Fruit fly (Drosophila melanogaster): ENCODE results near the gene CG43965.

CG43965 gene

dm6 chr3L:8683773-8684172 lies 41.8 kb downstream of the CG43965 start (continued):
- TF ChIP-seq CG10321 (GFP tag; IDR thresholded peaks at IDR 0.05), result 0 out of 2 replicates have a peak, but pooled peaks have one; percentile 26
- TF ChIP-seq lab (GFP tag; optimal IDR thresholded peaks at IDR 0.05), result peak; percentile 71
- TF ChIP-seq sim (GFP tag; IDR thresholded peaks at IDR 0.05), result 0 out of 2 replicates have a peak, but pooled peaks have one; percentile 19
- TF ChIP-seq Dbx (GFP tag; IDR thresholded peaks at IDR 0.05), result 0 out of 3 replicates have a peak, but pooled peaks have one; percentile 51
- 0 out of 2 replicates have a peak, but pooled peaks have one; percentile 27 for TF ChIP-seq toy (GFP tag; IDR thresholded peaks at IDR 0.05)
- TF ChIP-seq dan (GFP tag; IDR thresholded peaks at IDR 0.05), result no peak
- TF ChIP-seq CG3847 (GFP tag; IDR thresholded peaks at IDR 0.05), result no peak
- TF ChIP-seq CG31365 (tag; optimal IDR thresholded peaks at IDR 0.05), result peak; percentile 31
- TF ChIP-seq hbn (GFP tag; IDR thresholded peaks at IDR 0.05; ENCODE audit: partially characterized antibody), result no peak
- peak; percentile 52 for TF ChIP-seq CG6813 (GFP tag; optimal IDR thresholded peaks at IDR 0.05)
- TF ChIP-seq CG32532 (GFP tag; IDR thresholded peaks at IDR 0.05), result peak; percentile 20; the same call in 1 of the 2 replicates
- peak; percentile 33; the same call in 1 of the 2 replicates for TF ChIP-seq Rfx (GFP tag; IDR thresholded peaks at IDR 0.05)
- TF ChIP-seq CG1233 (GFP tag; optimal IDR thresholded peaks at IDR 0.05), result peak; percentile 6
- TF ChIP-seq Hmr (GFP tag; optimal IDR thresholded peaks at IDR 0.05), result peak; percentile 47
- TF ChIP-seq CG9932 (GFP tag; IDR thresholded peaks at IDR 0.05), result peak; percentile 43; the same call in 1 of the 2 replicates
- 0 out of 3 replicates have a peak, but pooled peaks have one; percentile 8 for TF ChIP-seq sr (GFP tag; IDR thresholded peaks at IDR 0.05)
- peak; percentile 59 for TF ChIP-seq CG12071 (GFP tag; optimal IDR thresholded peaks at IDR 0.05)
- TF ChIP-seq dati (GFP tag; IDR thresholded peaks at IDR 0.05), result no peak
- peak; percentile 50 for TF ChIP-seq cwo (GFP tag; optimal IDR thresholded peaks at IDR 0.05)
- TF ChIP-seq Blimp-1 (GFP tag; optimal IDR thresholded peaks at IDR 0.05), result peak; percentile 22
- no peak for TF ChIP-seq D (optimal IDR thresholded peaks at IDR 0.05)
- TF ChIP-seq D (GFP tag; optimal IDR thresholded peaks at IDR 0.05), result peak; percentile 7
- peak; percentile 27 for TF ChIP-seq CG9727 (GFP tag; optimal IDR thresholded peaks at IDR 0.05)
- TF ChIP-seq vvl (GFP tag; IDR thresholded peaks at IDR 0.05), result peak; percentile 43; the same call in 1 of the 2 replicates
- TF ChIP-seq CG16779 (GFP tag; IDR thresholded peaks at IDR 0.05), result 0 out of 2 replicates have a peak, but pooled peaks have one; percentile 24
- TF ChIP-seq Optix (GFP tag; IDR thresholded peaks at IDR 0.05), result peak; percentile 29; the same call in 1 of the 3 replicates
- TF ChIP-seq Fer1 (GFP tag; optimal IDR thresholded peaks at IDR 0.05), result peak; percentile 62
- no peak for TF ChIP-seq D19A (tag; optimal IDR thresholded peaks at IDR 0.05)
- TF ChIP-seq CG2202 (tag; optimal IDR thresholded peaks at IDR 0.05), result no peak
- peak in 1 of 2 experiments; percentile 55 for TF ChIP-seq Hr78 (GFP tag; optimal IDR thresholded peaks at IDR 0.05)
- peak; percentile 68 for TF ChIP-seq CG10543 (GFP tag; optimal IDR thresholded peaks at IDR 0.05)
- TF ChIP-seq Asciz (GFP tag; optimal IDR thresholded peaks at IDR 0.05), result peak; percentile 7
- TF ChIP-seq CG12659 (GFP tag; optimal IDR thresholded peaks at IDR 0.05), result peak; percentile 12
- TF ChIP-seq CG11456 (GFP tag; IDR thresholded peaks at IDR 0.05), result 0 out of 3 replicates have a peak, but pooled peaks have one; percentile 8
- peak; percentile 34; the same call in 1 of the 2 replicates for TF ChIP-seq seq (GFP tag; IDR thresholded peaks at IDR 0.05)
- TF ChIP-seq E2f2 (GFP tag; IDR thresholded peaks at IDR 0.05), result 0 out of 2 replicates have a peak, but pooled peaks have one; percentile 24
- peak; percentile 13 for TF ChIP-seq CG2678 (tag; optimal IDR thresholded peaks at IDR 0.05)
- TF ChIP-seq CG15514 (GFP tag; optimal IDR thresholded peaks at IDR 0.05), result peak; percentile 32
- TF ChIP-seq rib (GFP tag; IDR thresholded peaks at IDR 0.05), result 0 out of 2 replicates have a peak, but pooled peaks have one; percentile 35
- no peak for TF ChIP-seq cato (GFP tag; optimal IDR thresholded peaks at IDR 0.05; ENCODE audit: borderline replicate concordance)
- TF ChIP-seq CG8290 (GFP tag; optimal IDR thresholded peaks at IDR 0.05), result no peak
- peak in 1 of 2 experiments; percentile 59 for TF ChIP-seq CG8290 (tag; optimal IDR thresholded peaks at IDR 0.05)
- TF ChIP-seq vnd (GFP tag; IDR thresholded peaks at IDR 0.05; ENCODE audit: partially characterized antibody), result no peak
- peak; percentile 80 for TF ChIP-seq ATbp (GFP tag; optimal IDR thresholded peaks at IDR 0.05)
- peak; percentile 57 for TF ChIP-seq Atf6 (GFP tag; IDR thresholded peaks at IDR 0.05)
- peak; percentile 31 for TF ChIP-seq org-1 (GFP tag; optimal IDR thresholded peaks at IDR 0.05)
- TF ChIP-seq Ravus (GFP tag; IDR thresholded peaks at IDR 0.05), result no peak
- no peak for TF ChIP-seq CG2129 (GFP tag; IDR thresholded peaks at IDR 0.05; ENCODE audit: partially characterized antibody)
- 0 out of 3 replicates have a peak, but pooled peaks have one; percentile 5 for TF ChIP-seq CG3726 (GFP tag; IDR thresholded peaks at IDR 0.05)
